Comparison of ENCODE assay signal across 3 fruit fly cellular contexts in genomic region chr2L:18517002-18517635, dm6.
A peak's percentile ranks its signal among the peaks of the same experiment; 100 is the strongest.
TF ChIP-seq lines count a peak whose summit lies in the region.

CG10211 (plus strand) TSS chr2L:18517487.

TF ChIP-seq in whole organism, embryonic, 481 proteins besides CTCF, POLR2A, EP300 and RAD21 (continued from another document):
- TF ChIP-seq cg (GFP tag; optimal IDR thresholded peaks at IDR 0.05; lab: Kevin White, UChicago), result peak; percentile 26
- peak; percentile 62 to 63 for TF ChIP-seq Trl (optimal IDR thresholded peaks at IDR 0.05; lab: Kevin White, UChicago)
- TF ChIP-seq Trl (GFP tag; optimal IDR thresholded peaks at IDR 0.05; lab: Kevin White, UChicago), result no peak
- TF ChIP-seq E2f2 (GFP tag; IDR thresholded peaks at IDR 0.05; lab: Robert Waterston, UW), result 0 out of 2 replicates have a peak, but pooled peaks have one; percentile 11
- TF ChIP-seq CG5953 (GFP tag; IDR thresholded peaks at IDR 0.05; lab: Robert Waterston, UW), result 0 out of 2 replicates have a peak, but pooled peaks have one; percentile 19
- peak; percentile 58 for TF ChIP-seq CG15269 (tag; optimal IDR thresholded peaks at IDR 0.05; lab: Kevin White, UChicago)
- peak; percentile 56; the same call in 1 of the 3 replicates for TF ChIP-seq z (GFP tag; IDR thresholded peaks at IDR 0.05; lab: Robert Waterston, UW)
- TF ChIP-seq gem (tag; optimal IDR thresholded peaks at IDR 0.05; lab: Kevin White, UChicago), result peak; percentile 11
- TF ChIP-seq lola (GFP tag; optimal IDR thresholded peaks at IDR 0.05; lab: Kevin White, UChicago), result no peak
- TF ChIP-seq abd-A (tag; optimal IDR thresholded peaks at IDR 0.05; lab: Kevin White, UChicago), result peak; percentile 25
- no peak for TF ChIP-seq pan (optimal IDR thresholded peaks at IDR 0.05; lab: Kevin White, UChicago)
- peak in 1 of 2 experiments; percentile 13 for TF ChIP-seq pan (GFP tag; optimal IDR thresholded peaks at IDR 0.05 in 1 of 2, IDR thresholded peaks at IDR 0.05 in 1 of 2)
- TF ChIP-seq her (GFP tag; optimal IDR thresholded peaks at IDR 0.05; lab: Kevin White, UChicago), result no peak
- peak; percentile 87 for TF ChIP-seq Deaf1 (tag; optimal IDR thresholded peaks at IDR 0.05; lab: Kevin White, UChicago)
- TF ChIP-seq Med (GFP tag; lab: Kevin White, UChicago), result peak; percentile 77
- 0 out of 2 replicates have a peak, but pooled peaks have one; percentile 36 for TF ChIP-seq vvl (GFP tag; IDR thresholded peaks at IDR 0.05; lab: Robert Waterston, UW)
- TF ChIP-seq eve (GFP tag; optimal IDR thresholded peaks at IDR 0.05; lab: Kevin White, UChicago), result peak in 1 of 2 experiments; percentile 2
- TF ChIP-seq CG8290 (GFP tag; optimal IDR thresholded peaks at IDR 0.05; lab: Kevin White, UChicago), result no peak
- TF ChIP-seq CG8290 (tag; optimal IDR thresholded peaks at IDR 0.05; lab: Kevin White, UChicago), result peak in 1 of 2 experiments; percentile 4
- TF ChIP-seq bsh (GFP tag; optimal IDR thresholded peaks at IDR 0.05; lab: Kevin White, UChicago), result peak in 1 of 2 experiments; percentile 62
- peak; percentile 51; the same call in 1 of the 2 replicates for TF ChIP-seq Drgx (GFP tag; IDR thresholded peaks at IDR 0.05; lab: Robert Waterston, UW)
- TF ChIP-seq bowl (GFP tag; IDR thresholded peaks at IDR 0.05; lab: Robert Waterston, UW), result no peak
- TF ChIP-seq CG34224 (GFP tag; IDR thresholded peaks at IDR 0.05; lab: Robert Waterston, UW; ENCODE audit: partially characterized antibody), result 0 out of 3 replicates have a peak, but pooled peaks have one; percentile 16
- TF ChIP-seq CG10543 (GFP tag; optimal IDR thresholded peaks at IDR 0.05; lab: Kevin White, UChicago), result peak; percentile 44
- peak; percentile 70 for TF ChIP-seq oc (tag; optimal IDR thresholded peaks at IDR 0.05; lab: Kevin White, UChicago)
- no peak for TF ChIP-seq CG10565 (GFP tag; optimal IDR thresholded peaks at IDR 0.05; lab: Kevin White, UChicago)
- no peak for TF ChIP-seq CG11093 (GFP tag; IDR thresholded peaks at IDR 0.05; lab: Robert Waterston, UW)
- TF ChIP-seq Atf-2 (GFP tag; optimal IDR thresholded peaks at IDR 0.05; lab: Kevin White, UChicago), result no peak

TF ChIP-seq in whole organism, prepupa, 60 proteins besides CTCF, POLR2A, EP300 and RAD21 (continued from another document):
- no peak; the same call in 2 of the 3 replicates for TF ChIP-seq CG6163 (GFP tag; IDR thresholded peaks at IDR 0.05; lab: Robert Waterston, UW)
- TF ChIP-seq esn (GFP tag; optimal IDR thresholded peaks at IDR 0.05; lab: Kevin White, UChicago), result peak; percentile 66
- no peak for TF ChIP-seq salr (GFP tag; optimal IDR thresholded peaks at IDR 0.05; lab: Kevin White, UChicago)
- TF ChIP-seq lz (GFP tag; optimal IDR thresholded peaks at IDR 0.05; lab: Kevin White, UChicago), result peak; percentile 57
- peak; percentile 43 for TF ChIP-seq CG10631 (GFP tag; optimal IDR thresholded peaks at IDR 0.05; lab: Kevin White, UChicago)
- TF ChIP-seq Eip93F (GFP tag; optimal IDR thresholded peaks at IDR 0.05; lab: Kevin White, UChicago), result no peak
- TF ChIP-seq eg (GFP tag; IDR thresholded peaks at IDR 0.05; lab: Robert Waterston, UW), result peak; percentile 34
- TF ChIP-seq CG34406 (GFP tag; optimal IDR thresholded peaks at IDR 0.05; lab: Kevin White, UChicago), result peak; percentile 63
- TF ChIP-seq CG3032 (tag; optimal IDR thresholded peaks at IDR 0.05; lab: Kevin White, UChicago), result peak; percentile 52
- peak; percentile 59 for TF ChIP-seq CG6854 (GFP tag; optimal IDR thresholded peaks at IDR 0.05; lab: Kevin White, UChicago)
- peak; percentile 60; the same call in 2 of the 3 replicates for TF ChIP-seq CG8119 (GFP tag; IDR thresholded peaks at IDR 0.05; lab: Robert Waterston, UW)
- TF ChIP-seq Ets21C (GFP tag; optimal IDR thresholded peaks at IDR 0.05; lab: Kevin White, UChicago), result no peak
- TF ChIP-seq CG8319 (GFP tag; optimal IDR thresholded peaks at IDR 0.05; lab: Kevin White, UChicago), result no peak
- TF ChIP-seq CG11294 (GFP tag; IDR thresholded peaks at IDR 0.05; lab: Robert Waterston, UW), result no peak
- no peak for TF ChIP-seq CG11762 (GFP tag; optimal IDR thresholded peaks at IDR 0.05; lab: Kevin White, UChicago; ENCODE audit: insufficient read depth)
- peak; percentile 32 for TF ChIP-seq vri (GFP tag; optimal IDR thresholded peaks at IDR 0.05; lab: Kevin White, UChicago)
- peak; percentile 81 for TF ChIP-seq CG32006 (GFP tag; optimal IDR thresholded peaks at IDR 0.05; lab: Kevin White, UChicago)
- TF ChIP-seq fd85E (GFP tag; optimal IDR thresholded peaks at IDR 0.05; lab: Kevin White, UChicago), result no peak
- TF ChIP-seq Sox15 (GFP tag; optimal IDR thresholded peaks at IDR 0.05; lab: Kevin White, UChicago), result no peak
- peak; percentile 57 for TF ChIP-seq Hr4 (GFP tag; optimal IDR thresholded peaks at IDR 0.05; lab: Kevin White, UChicago)
- TF ChIP-seq CG15336 (GFP tag; IDR thresholded peaks at IDR 0.05; lab: Robert Waterston, UW), result peak; percentile 73
- peak; percentile 62 for TF ChIP-seq fd59A (GFP tag; optimal IDR thresholded peaks at IDR 0.05; lab: Kevin White, UChicago)
- peak; percentile 84 for TF ChIP-seq svp (GFP tag; lab: Kevin White, UChicago)
- TF ChIP-seq CG31627 (GFP tag; optimal IDR thresholded peaks at IDR 0.05; lab: Kevin White, UChicago), result peak; percentile 7
- no peak for TF ChIP-seq Gug (GFP tag; IDR thresholded peaks at IDR 0.05; lab: Robert Waterston, UW)
- TF ChIP-seq Ets96B (tag; optimal IDR thresholded peaks at IDR 0.05; lab: Kevin White, UChicago), result peak; percentile 58
- TF ChIP-seq CG1621 (tag; optimal IDR thresholded peaks at IDR 0.05; lab: Kevin White, UChicago), result peak; percentile 0
- peak; percentile 53 for TF ChIP-seq achi (GFP tag; optimal IDR thresholded peaks at IDR 0.05; lab: Kevin White, UChicago)
- peak; percentile 59 for TF ChIP-seq CG6276 (GFP tag; optimal IDR thresholded peaks at IDR 0.05; lab: Kevin White, UChicago)
- no peak for TF ChIP-seq CG7368 (GFP tag; optimal IDR thresholded peaks at IDR 0.05; lab: Kevin White, UChicago)
- peak; percentile 54 for TF ChIP-seq CG4318 (GFP tag; optimal IDR thresholded peaks at IDR 0.05; lab: Kevin White, UChicago)
- no peak for TF ChIP-seq Hr38 (GFP tag; optimal IDR thresholded peaks at IDR 0.05; lab: Kevin White, UChicago)
- TF ChIP-seq ss (GFP tag; optimal IDR thresholded peaks at IDR 0.05; lab: Kevin White, UChicago), result peak; percentile 56 to 63
- TF ChIP-seq spab (GFP tag; optimal IDR thresholded peaks at IDR 0.05; lab: Kevin White, UChicago), result peak; percentile 29
- TF ChIP-seq Blimp-1 (GFP tag; optimal IDR thresholded peaks at IDR 0.05; lab: Kevin White, UChicago), result peak; percentile 98
- peak; percentile 56 for TF ChIP-seq Met (GFP tag; optimal IDR thresholded peaks at IDR 0.05; lab: Kevin White, UChicago)
- peak; percentile 77 for TF ChIP-seq Sox102F (GFP tag; optimal IDR thresholded peaks at IDR 0.05; lab: Kevin White, UChicago)

TF ChIP-seq in whole organism, wandering third instar larva, 38 proteins besides CTCF, POLR2A, EP300 and RAD21 (continued from another document):
- TF ChIP-seq ey (GFP tag; optimal IDR thresholded peaks at IDR 0.05; lab: Kevin White, UChicago) (peak; percentile 34), Hr78 (GFP tag; optimal IDR thresholded peaks at IDR 0.05; lab: Kevin White, UChicago) (no peak), Hnf4 (GFP tag; optimal IDR thresholded peaks at IDR 0.05; lab: Kevin White, UChicago) (peak; percentile 10), Sp1 (GFP tag; optimal IDR thresholded peaks at IDR 0.05; lab: Kevin White, UChicago) (peak; percentile 20), Myc (optimal IDR thresholded peaks at IDR 0.05; lab: Kevin White, UChicago) (no peak), dsf (GFP tag; optimal IDR thresholded peaks at IDR 0.05; lab: Kevin White, UChicago; ENCODE audit: borderline replicate concordance) (no peak), sv (GFP tag; optimal IDR thresholded peaks at IDR 0.05; lab: Kevin White, UChicago) (no peak), Vsx2 (GFP tag; optimal IDR thresholded peaks at IDR 0.05; lab: Kevin White, UChicago; ENCODE audit: partially characterized antibody) (peak; percentile 35)
